Worm (Caenorhabditis elegans) whole organism, late embryonic: ENCODE data around the gene unc-2.

Source experiments
- F13H6.1 ChIP-seq: sonication (generic microtip); optimal IDR thresholded peaks from 2 replicates; lab custom pipeline; 2016; ENCODE audit warnings: missing genetic modification characterization, missing compliant biosample characterization
- ama-1 ChIP-seq: fragments of 150-350 bp; optimal IDR thresholded peaks from 2 replicates; lab custom pipeline; 2014
- ceh-24 ChIP-seq: sonication (generic microtip); optimal IDR thresholded peaks from 2 replicates; lab custom pipeline; 2016; ENCODE audit warnings: mild to moderate bottlenecking, missing genetic modification characterization, missing compliant biosample characterization
- dve-1 ChIP-seq: sonication (generic microtip); optimal IDR thresholded peaks from 2 replicates; lab custom pipeline; 2017; ENCODE audit warnings: antibody characterized with exemption, mild to moderate bottlenecking, missing genetic modification characterization, missing compliant biosample characterization
- fkh-6 ChIP-seq: sonication (generic microtip); optimal IDR thresholded peaks from 2 replicates; lab custom pipeline; 2016; ENCODE audit warnings: missing genetic modification characterization, missing compliant biosample characterization
- nfya-1 ChIP-seq: sonication (generic microtip); optimal IDR thresholded peaks from 2 replicates; lab custom pipeline; 2017; ENCODE audit warnings: missing genetic modification characterization, mild to moderate bottlenecking, missing compliant biosample characterization, antibody characterized with exemption, moderate library complexity
- nhr-11 ChIP-seq: fragments of 150-350 bp; optimal IDR thresholded peaks from 2 replicates; lab custom pipeline; 2014; ENCODE audit warnings: missing biosample characterization, missing genetic modification characterization
- sox-4 ChIP-seq: sonication (generic microtip); optimal IDR thresholded peaks from 2 replicates; lab custom pipeline; 2017; ENCODE audit warnings: mild to moderate bottlenecking, missing genetic modification characterization, inconsistent platforms, missing compliant biosample characterization
- syd-9 ChIP-seq: sonication (generic microtip); optimal IDR thresholded peaks from 2 replicates; lab custom pipeline; 2016; ENCODE audit warnings: mild to moderate bottlenecking, missing genetic modification characterization, moderate library complexity, missing compliant biosample characterization

- no peak for TF ChIP-seq fkh-6 (tag; lab: Kevin White, UChicago)
- no peak for TF ChIP-seq sox-4
- no peak for TF ChIP-seq syd-9 (tag; lab: Kevin White, UChicago)
- no peak for TF ChIP-seq nfya-1 (tag; lab: Kevin White, UChicago)
- no peak for TF ChIP-seq ceh-24 (tag; lab: Kevin White, UChicago)
- TF ChIP-seq nhr-11 (tag; lab: Kevin White, UChicago): no peak
- TF ChIP-seq F13H6.1 (tag; lab: Kevin White, UChicago): no peak
- no peak for TF ChIP-seq dve-1 (tag; lab: Kevin White, UChicago)
- TF ChIP-seq ama-1 (lab: Kevin White, UChicago): no peak
Measured at ce11 chrX:2729857-2730256, 33.5 kb downstream of the unc-2 start.
